Fruit fly (Drosophila melanogaster) whole organism, embryonic: ENCODE measurements around the gene CG32267.

ENCODE experiments used
- Bdp1 ChIP-seq: fragments of 200-800 bp; sonication (Bioruptor generic); optimal IDR thresholded peaks from 3 replicates; lab custom pipeline; 2016; ENCODE audit warnings: missing biosample characterization, missing genetic modification characterization
- CG10979 ChIP-seq: fragments of 200-800 bp; sonication (Bioruptor generic); optimal IDR thresholded peaks from 2 replicates; lab custom pipeline; 2018; ENCODE audit warnings: missing biosample characterization, mild to moderate bottlenecking, missing genetic modification characterization, moderate library complexity
- CG1233 ChIP-seq: fragments of 200-800 bp; sonication (Bioruptor generic); optimal IDR thresholded peaks from 4 replicates; lab custom pipeline; 2018; ENCODE audit warnings: missing biosample characterization, mild to moderate bottlenecking, missing genetic modification characterization
- CG12744 ChIP-seq: fragments of 200-800 bp; sonication (Bioruptor generic); optimal IDR thresholded peaks from 2 replicates; lab custom pipeline; 2016; ENCODE audit warnings: missing biosample characterization, missing genetic modification characterization
- CG12769 ChIP-seq: fragments of 200-800 bp; sonication (Bioruptor generic); optimal IDR thresholded peaks from 2 replicates; lab custom pipeline; 2019; ENCODE audit warnings: missing biosample characterization, mild to moderate bottlenecking, missing genetic modification characterization, moderate library complexity
- CG14441 ChIP-seq: fragments of 200-800 bp; sonication (Bioruptor generic); IDR thresholded peaks from 2 replicates; pipeline ENCODE4 v1.3.6; 2022; ENCODE audit warnings: missing biosample characterization, missing genetic modification characterization
- CG14710 ChIP-seq: fragments of 200-800 bp; sonication (Bioruptor generic); optimal IDR thresholded peaks from 3 replicates; lab custom pipeline; 2019; ENCODE audit warnings: missing biosample characterization, mild to moderate bottlenecking, missing genetic modification characterization, moderate library complexity
- CG14860 ChIP-seq: fragments of 200-800 bp; sonication (Bioruptor generic); IDR thresholded peaks from 3 replicates; pipeline ENCODE4 v1.3.6; 2022; ENCODE audit warnings: missing biosample characterization, missing genetic modification characterization; ENCODE audit not compliant: partially characterized antibody
- CG15479 ChIP-seq: fragments of 200-800 bp; sonication (Bioruptor generic); optimal IDR thresholded peaks from 3 replicates; lab custom pipeline; 2019; ENCODE audit warnings: missing biosample characterization, mild to moderate bottlenecking, missing genetic modification characterization, moderate library complexity
- CG18619 ChIP-seq: fragments of 200-800 bp; sonication (Bioruptor generic); optimal IDR thresholded peaks from 3 replicates; lab custom pipeline; 2017; ENCODE audit warnings: missing biosample characterization, mild to moderate bottlenecking, missing genetic modification characterization
- CG18764 ChIP-seq: fragments of 200-800 bp; sonication (Bioruptor generic); optimal IDR thresholded peaks from 3 replicates; lab custom pipeline; 2016; ENCODE audit warnings: missing biosample characterization, missing genetic modification characterization
- CG2875 ChIP-seq: fragments of 200-800 bp; sonication (Bioruptor generic); optimal IDR thresholded peaks from 2 replicates; lab custom pipeline; 2017; ENCODE audit warnings: missing biosample characterization, mild to moderate bottlenecking, missing genetic modification characterization, missing genetic modification reagents
- CG30403 ChIP-seq: fragments of 200-800 bp; sonication (Bioruptor generic); optimal IDR thresholded peaks from 3 replicates; lab custom pipeline; 2016; ENCODE audit warnings: missing biosample characterization, missing genetic modification characterization
- CG31224 ChIP-seq: fragments of 200-800 bp; sonication (Bioruptor generic); IDR thresholded peaks from 2 replicates; pipeline ENCODE4 v1.3.6; 2022; ENCODE audit warnings: missing biosample characterization, missing genetic modification characterization
- CG31365 ChIP-seq: fragments of 200-800 bp; sonication (Bioruptor generic); optimal IDR thresholded peaks from 2 replicates; lab custom pipeline; 2018; ENCODE audit warnings: missing biosample characterization, mild to moderate bottlenecking, missing genetic modification characterization
- CG3163 ChIP-seq: fragments of 200-800 bp; sonication (Bioruptor generic); optimal IDR thresholded peaks from 3 replicates; lab custom pipeline; 2016; ENCODE audit warnings: missing biosample characterization, missing genetic modification characterization
- CG32767 ChIP-seq: fragments of 200-800 bp; sonication (Bioruptor generic); IDR thresholded peaks from 2 replicates; pipeline ENCODE4 v1.3.6; 2022; ENCODE audit warnings: missing biosample characterization, missing genetic modification characterization
- CG34422 ChIP-seq: fragments of 200-800 bp; sonication (Bioruptor generic); IDR thresholded peaks from 3 replicates; pipeline ENCODE4 v1.3.6; 2022; ENCODE audit warnings: missing biosample characterization, missing genetic modification characterization
- CG3847 ChIP-seq: fragments of 200-800 bp; sonication (Bioruptor generic); IDR thresholded peaks from 2 replicates; pipeline ENCODE4 v1.3.6; 2022; ENCODE audit warnings: missing biosample characterization, missing genetic modification characterization
- CG4360 ChIP-seq: fragments of 200-800 bp; sonication (Bioruptor generic); IDR thresholded peaks from 2 replicates; pipeline ENCODE4 v1.3.6; 2022; ENCODE audit warnings: missing biosample characterization, missing genetic modification characterization
- CG6689 ChIP-seq: fragments of 200-800 bp; sonication (Bioruptor generic); IDR thresholded peaks from 2 replicates; pipeline ENCODE4 v1.3.6; 2022; ENCODE audit warnings: missing biosample characterization, missing genetic modification characterization
- CG7928 ChIP-seq: fragments of 200-800 bp; sonication (Bioruptor generic); optimal IDR thresholded peaks from 2 replicates; lab custom pipeline; 2017; ENCODE audit warnings: missing biosample characterization, mild to moderate bottlenecking, missing genetic modification characterization
- CG9817 ChIP-seq: fragments of 200-800 bp; sonication (Bioruptor generic); optimal IDR thresholded peaks from 2 replicates; lab custom pipeline; 2018; ENCODE audit warnings: missing biosample characterization, mild to moderate bottlenecking, missing genetic modification characterization, moderate library complexity
- CTCF ChIP-seq: fragments of 200-800 bp; sonication (Bioruptor generic); optimal IDR thresholded peaks from 2 replicates; lab custom pipeline; 2017; ENCODE audit warnings: missing biosample characterization, mild to moderate bottlenecking, missing genetic modification characterization, moderate library complexity
- D ChIP-seq, 2 experiments: fragments of 200-800 bp in 1 of 2; fragments of >200 bp in 1 of 2; sonication (Bioruptor generic) in 1 of 2; optimal IDR thresholded peaks; 2 replicates in 1 of 2; 3 replicates in 1 of 2; lab custom pipeline; 2017; ENCODE audit warnings: mild to moderate bottlenecking in 1 of 2, missing biosample characterization in 1 of 2, missing genetic modification characterization in 1 of 2, missing genetic modification reagents in 1 of 2
- Fer1 ChIP-seq: fragments of 200-800 bp; sonication (Bioruptor generic); optimal IDR thresholded peaks from 2 replicates; lab custom pipeline; 2017; ENCODE audit warnings: missing biosample characterization, mild to moderate bottlenecking, missing genetic modification characterization
- GATAe ChIP-seq: fragments of 200-800 bp; sonication (Bioruptor generic); conservative IDR thresholded peaks from 2 replicates; pipeline ENCODE4 v1.3.6; 2022; ENCODE audit warnings: missing biosample characterization, missing genetic modification characterization
- HLH54F ChIP-seq: fragments of 200-800 bp; sonication (Bioruptor generic); optimal IDR thresholded peaks from 3 replicates; lab custom pipeline; 2016; ENCODE audit warnings: missing biosample characterization, missing genetic modification characterization
- HmgD ChIP-seq: fragments of 200-800 bp; sonication (Bioruptor generic); optimal IDR thresholded peaks from 3 replicates; lab custom pipeline; 2016; ENCODE audit warnings: missing biosample characterization, missing genetic modification characterization
- Hsf ChIP-seq: fragments of 200-800 bp; sonication (Bioruptor generic); optimal IDR thresholded peaks from 3 replicates; lab custom pipeline; 2016; ENCODE audit warnings: missing biosample characterization, missing genetic modification characterization
- Kr ChIP-seq: fragments of 200-800 bp; sonication (Bioruptor generic); optimal IDR thresholded peaks from 2 replicates; lab custom pipeline; 2017; ENCODE audit warnings: missing biosample characterization, mild to moderate bottlenecking, missing genetic modification characterization
- Pdp1 ChIP-seq, 2 experiments: fragments of 200-800 bp; sonication (Bioruptor generic); optimal IDR thresholded peaks; 3 replicates each; lab custom pipeline; 2016; ENCODE audit warnings: missing biosample characterization in 2 of 2, missing genetic modification characterization in 2 of 2, mild to moderate bottlenecking in 1 of 2, moderate library complexity in 1 of 2
- Ravus ChIP-seq: fragments of 200-800 bp; sonication (Bioruptor generic); IDR thresholded peaks from 2 replicates; pipeline ENCODE4 v1.3.6; 2022; ENCODE audit warnings: missing biosample characterization, missing genetic modification characterization
- Scr ChIP-seq: fragments of 200-800 bp; sonication (Bioruptor generic); IDR thresholded peaks from 2 replicates; pipeline ENCODE4 v1.3.6; 2022; ENCODE audit warnings: missing biosample characterization, missing genetic modification characterization; ENCODE audit not compliant: partially characterized antibody
- ab ChIP-seq: fragments of 200-800 bp; sonication (Bioruptor generic); optimal IDR thresholded peaks from 2 replicates; lab custom pipeline; 2016; ENCODE audit warnings: missing biosample characterization, missing genetic modification characterization
- ara ChIP-seq: fragments of 200-800 bp; sonication (Bioruptor generic); IDR thresholded peaks from 2 replicates; pipeline ENCODE4 v1.3.6; 2022; ENCODE audit warnings: missing biosample characterization, missing genetic modification characterization
- az2 ChIP-seq: fragments of 200-800 bp; sonication (Bioruptor generic); optimal IDR thresholded peaks from 3 replicates; lab custom pipeline; 2016; ENCODE audit warnings: missing biosample characterization, missing genetic modification characterization
- bcd ChIP-seq: fragments of 200-800 bp; sonication (Bioruptor generic); optimal IDR thresholded peaks from 2 replicates; lab custom pipeline; 2017; ENCODE audit warnings: missing biosample characterization, mild to moderate bottlenecking, missing genetic modification characterization
- cg ChIP-seq: fragments of 200-800 bp; sonication (Bioruptor generic); optimal IDR thresholded peaks from 3 replicates; lab custom pipeline; 2019; ENCODE audit warnings: missing biosample characterization, mild to moderate bottlenecking, missing genetic modification characterization, moderate library complexity
- chm ChIP-seq: fragments of 200-800 bp; sonication (Bioruptor generic); IDR thresholded peaks from 2 replicates; pipeline ENCODE4 v1.3.6; 2022; ENCODE audit warnings: missing biosample characterization, missing genetic modification characterization
- da ChIP-seq: fragments of 200-800 bp; sonication (Bioruptor generic); optimal IDR thresholded peaks from 2 replicates; lab custom pipeline; 2016; ENCODE audit warnings: missing biosample characterization, missing genetic modification characterization
- disco-r ChIP-seq: fragments of 200-800 bp; sonication (Bioruptor generic); optimal IDR thresholded peaks from 2 replicates; lab custom pipeline; 2016; ENCODE audit warnings: missing biosample characterization, missing genetic modification characterization
- dm ChIP-seq: fragments of 200-800 bp; sonication (Bioruptor generic); optimal IDR thresholded peaks from 3 replicates; lab custom pipeline; 2016; ENCODE audit warnings: missing biosample characterization, missing genetic modification characterization
- eyg ChIP-seq: fragments of 200-800 bp; sonication (Bioruptor generic); optimal IDR thresholded peaks from 3 replicates; lab custom pipeline; 2016; ENCODE audit warnings: missing biosample characterization, missing genetic modification characterization
- gsb ChIP-seq: fragments of 200-800 bp; sonication (Bioruptor generic); IDR thresholded peaks from 2 replicates; pipeline ENCODE4 v1.3.6; 2022; ENCODE audit warnings: missing biosample characterization, missing genetic modification characterization
- pb ChIP-seq: fragments of 200-800 bp; sonication (Bioruptor generic); optimal IDR thresholded peaks from 3 replicates; lab custom pipeline; 2016; ENCODE audit warnings: missing biosample characterization, missing genetic modification characterization
- psq ChIP-seq: fragments of 200-800 bp; sonication (Bioruptor generic); optimal IDR thresholded peaks from 2 replicates; lab custom pipeline; 2017; ENCODE audit warnings: missing biosample characterization, missing genetic modification characterization
- pum ChIP-seq: fragments of 200-800 bp; sonication (Bioruptor generic); optimal IDR thresholded peaks from 2 replicates; lab custom pipeline; 2016; ENCODE audit warnings: missing biosample characterization, missing genetic modification characterization
- run ChIP-seq: fragments of 200-800 bp; sonication (Bioruptor generic); optimal IDR thresholded peaks from 3 replicates; lab custom pipeline; 2018; ENCODE audit warnings: missing biosample characterization, mild to moderate bottlenecking, missing genetic modification characterization
- toy ChIP-seq: fragments of 200-800 bp; sonication (Bioruptor generic); IDR thresholded peaks from 2 replicates; pipeline ENCODE4 v1.3.6; 2022; ENCODE audit warnings: missing biosample characterization, missing genetic modification characterization
- z ChIP-seq: fragments of 200-800 bp; sonication (Bioruptor generic); IDR thresholded peaks from 3 replicates; pipeline ENCODE4 v1.3.6; 2022; ENCODE audit warnings: missing biosample characterization, missing genetic modification characterization
- zfh2 ChIP-seq: fragments of 200-800 bp; sonication (Bioruptor generic); optimal IDR thresholded peaks from 2 replicates; lab custom pipeline; 2016; ENCODE audit warnings: missing biosample characterization, missing genetic modification characterization

Gene CG32267

DNA sequence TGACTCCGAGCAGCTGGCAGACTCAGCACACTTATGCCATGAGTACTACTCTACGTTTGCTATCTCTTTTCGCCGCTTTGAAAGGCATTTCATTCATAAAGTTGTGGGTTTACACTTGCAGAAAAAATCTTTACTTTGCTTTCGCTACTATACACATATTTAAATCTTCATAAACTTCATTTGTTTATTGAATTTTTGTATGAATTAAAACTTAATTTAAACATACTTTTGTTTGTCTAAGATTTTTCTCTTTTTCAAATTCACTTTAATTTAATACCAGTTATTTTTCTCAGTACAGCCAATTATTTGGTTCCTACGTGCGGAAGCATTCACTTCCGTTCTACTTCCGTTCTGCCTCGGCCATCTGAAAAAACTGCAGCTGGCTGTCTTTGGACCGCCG, 33.4 kb downstream of the CG32267 start (continued):
- TF ChIP-seq CG1233 (GFP tag; lab: Kevin White, UChicago), result peak; percentile 40
- no peak for TF ChIP-seq ab (GFP tag; lab: Kevin White, UChicago)
- TF ChIP-seq CG3847 (GFP tag; lab: Robert Waterston, UW), result no peak
- no peak for TF ChIP-seq CG3163 (GFP tag; lab: Kevin White, UChicago)
- peak; percentile 14 for TF ChIP-seq eyg (GFP tag; lab: Kevin White, UChicago)
- no peak for TF ChIP-seq CG12769
- peak; percentile 66 for TF ChIP-seq Fer1 (GFP tag; lab: Kevin White, UChicago)
- 0 out of 2 replicates have a peak, but pooled peaks have one; percentile 12 for TF ChIP-seq CG14441 (GFP tag; lab: Robert Waterston, UW)
- TF ChIP-seq chm (GFP tag; lab: Robert Waterston, UW), result peak; percentile 48; the same call in 1 of the 2 replicates
- TF ChIP-seq run (tag; lab: Kevin White, UChicago), result peak; percentile 44
- TF ChIP-seq da (GFP tag; lab: Kevin White, UChicago), result no peak
- TF ChIP-seq Scr (GFP tag; lab: Robert Waterston, UW), result no peak
- TF ChIP-seq CG15479, result no peak
- peak; percentile 25 for TF ChIP-seq HLH54F (GFP tag; lab: Kevin White, UChicago)
- TF ChIP-seq CG31365, result no peak
- no peak for TF ChIP-seq cg
- TF ChIP-seq Pdp1 (GFP tag; optimal IDR thresholded peaks at IDR 0.05; lab: Kevin White, UChicago), result peak; percentile 17 to 32
- no peak for TF ChIP-seq CG4360
- peak; percentile 87 for TF ChIP-seq CG10979
- TF ChIP-seq CG12744 (GFP tag; lab: Kevin White, UChicago), result peak; percentile 21
- TF ChIP-seq CG2875 (GFP tag; lab: Kevin White, UChicago), result peak; percentile 46
- peak; percentile 72 for TF ChIP-seq az2
- TF ChIP-seq CG18764, result peak; percentile 52
- TF ChIP-seq D (optimal IDR thresholded peaks at IDR 0.05; lab: Kevin White, UChicago), result no peak
- TF ChIP-seq D (GFP tag; optimal IDR thresholded peaks at IDR 0.05; lab: Kevin White, UChicago), result peak; percentile 66
- no peak for TF ChIP-seq Ravus (GFP tag; lab: Robert Waterston, UW)
- no peak for TF ChIP-seq disco-r (GFP tag; lab: Kevin White, UChicago)
- no peak for TF ChIP-seq zfh2 (GFP tag; lab: Kevin White, UChicago)
- no peak for TF ChIP-seq dm (GFP tag; lab: Kevin White, UChicago)
- no peak for TF ChIP-seq CG9817
- TF ChIP-seq pb, result no peak
- TF ChIP-seq toy (GFP tag; lab: Robert Waterston, UW), result no peak
- TF ChIP-seq psq, result peak; percentile 54
- TF ChIP-seq CTCF (GFP tag; lab: Kevin White, UChicago), result no peak
- peak; percentile 37 for TF ChIP-seq Bdp1 (GFP tag; lab: Kevin White, UChicago)
- TF ChIP-seq CG31224 (GFP tag; lab: Robert Waterston, UW), result 0 out of 2 replicates have a peak, but pooled peaks have one; percentile 27
- no peak for TF ChIP-seq CG7928 (GFP tag; lab: Kevin White, UChicago)
- TF ChIP-seq GATAe, result no peak
- no peak for TF ChIP-seq CG34422 (GFP tag; lab: Robert Waterston, UW)
- peak; percentile 72 for TF ChIP-seq CG30403 (GFP tag; lab: Kevin White, UChicago)
- TF ChIP-seq Hsf (GFP tag; lab: Kevin White, UChicago), result peak; percentile 66
- TF ChIP-seq Kr, result peak; percentile 45
- TF ChIP-seq CG14710 (tag; lab: Kevin White, UChicago), result peak; percentile 77
- TF ChIP-seq CG32767 (GFP tag; lab: Robert Waterston, UW), result peak; percentile 30; the same call in 1 of the 2 replicates
- peak; percentile 14 for TF ChIP-seq CG18619 (GFP tag; lab: Kevin White, UChicago)
- no peak for TF ChIP-seq HmgD (GFP tag; lab: Kevin White, UChicago)
- no peak for TF ChIP-seq CG14860 (GFP tag; lab: Robert Waterston, UW)
- TF ChIP-seq CG6689 (GFP tag; lab: Robert Waterston, UW), result peak; percentile 75
- TF ChIP-seq bcd (GFP tag; lab: Kevin White, UChicago), result peak; percentile 33
- TF ChIP-seq ara, result peak; percentile 60
- TF ChIP-seq pum, result peak; percentile 55
- no peak for TF ChIP-seq gsb
- no peak for TF ChIP-seq z
